Worm (Caenorhabditis elegans) whole organism, L1 larva: ENCODE results near the gene T26E4.2.

Experiments
- C04F5.9 ChIP-seq: sonication (generic microtip); optimal IDR thresholded peaks from 2 replicates; lab custom pipeline; 2016; ENCODE audit warnings: missing genetic modification characterization, missing compliant biosample characterization
- ces-1 ChIP-seq: fragments of 150-350 bp; optimal IDR thresholded peaks from 2 replicates; lab custom pipeline; 2014; ENCODE audit warnings: missing biosample characterization, missing genetic modification reagents, missing genetic modification characterization
- dpl-1 ChIP-seq, 3 experiments: fragments of 150-350 bp in 2 of 3; sonication (generic microtip) in 1 of 3; optimal IDR thresholded peaks; 2 replicates each; lab custom pipeline; 2014 to 2017; ENCODE audit warnings: missing biosample characterization in 3 of 3, missing genetic modification characterization in 3 of 3, missing genetic modification reagents in 3 of 3
- nhr-76 ChIP-seq: sonication (generic microtip); optimal IDR thresholded peaks from 2 replicates; lab custom pipeline; 2017; ENCODE audit warnings: missing biosample characterization, missing genetic modification characterization
- tbx-2 ChIP-seq: sonication (generic microtip); optimal IDR thresholded peaks from 2 replicates; lab custom pipeline; 2016; ENCODE audit warnings: missing genetic modification characterization, missing compliant biosample characterization
- zag-1 ChIP-seq: fragments of 150-350 bp; optimal IDR thresholded peaks from 2 replicates; lab custom pipeline; 2014; ENCODE audit warnings: missing biosample characterization, missing genetic modification characterization

ce11 chrV:15819983-15820382 is 38.8 kb downstream of the T26E4.2 start, which contains the start of gene srbc-48:
- TF ChIP-seq tbx-2 (tag; lab: Kevin White, UChicago) (no peak), C04F5.9 (tag; lab: Kevin White, UChicago) (no peak), ces-1 (GFP tag; lab: Kevin White, UChicago) (no peak), dpl-1 (GFP tag; optimal IDR thresholded peaks at IDR 0.05; lab: Kevin White, UChicago) (no peak), nhr-76 (tag; lab: Kevin White, UChicago) (no peak), zag-1 (no peak)
